Fruit fly (Drosophila melanogaster): ENCODE measurements around the gene CG2617.

dm6 chr2L:20720011-20720410, 37.8 kb downstream of the CG2617 start:
- TF ChIP-seq psq (GFP tag; optimal IDR thresholded peaks at IDR 0.05) (no peak), Abd-B (GFP tag; optimal IDR thresholded peaks at IDR 0.05) (no peak), h (GFP tag; optimal IDR thresholded peaks at IDR 0.05) (no peak), jim (GFP tag; optimal IDR thresholded peaks at IDR 0.05) (no peak), lola (GFP tag; optimal IDR thresholded peaks at IDR 0.05) (no peak), fru (GFP tag; optimal IDR thresholded peaks at IDR 0.05) (no peak), Rel (GFP tag; optimal IDR thresholded peaks at IDR 0.05) (no peak), Rel (tag; optimal IDR thresholded peaks at IDR 0.05) (no peak), CG9705 (GFP tag; optimal IDR thresholded peaks at IDR 0.05) (no peak)
